Worm (Caenorhabditis elegans): Measurements from ENCODE around the gene srh-213.

DNA sequence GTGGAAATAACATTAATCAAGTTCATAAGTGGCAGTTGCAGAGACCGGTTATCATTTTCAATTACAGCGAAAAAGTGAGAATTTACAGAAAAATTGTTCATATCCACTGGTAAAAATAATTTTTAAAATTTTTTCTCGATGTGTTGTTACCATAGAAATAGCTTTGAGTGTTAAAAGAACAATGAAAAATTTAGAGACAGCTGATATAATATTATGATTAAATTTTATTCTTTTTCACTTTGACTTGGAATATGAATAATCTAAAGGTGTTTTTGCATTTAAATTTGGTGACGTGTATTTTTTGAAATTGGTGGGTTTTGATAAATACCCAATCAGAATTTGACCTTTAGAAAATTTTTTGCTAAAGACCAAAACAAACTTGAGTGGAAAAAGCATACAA is 36.8 kb upstream of the srh-213 start, which contains the start of gene F59B1.6:
- TF ChIP-seq snpc-4 (GFP tag; optimal IDR thresholded peaks at IDR 0.05) = no peak
- TF ChIP-seq snpc-4 (tag; optimal IDR thresholded peaks at IDR 0.05) = no peak
- TF ChIP-seq F57C9.4 (tag; optimal IDR thresholded peaks at IDR 0.05) = no peak
